Worm (Caenorhabditis elegans): ENCODE results near the gene F18G5.1.

ce11 chrX:9264231-9264630 is 4.6 kb downstream of the F18G5.1 start, which contains the start of gene F18G5.6:
- TF ChIP-seq nhr-28 (tag; optimal IDR thresholded peaks at IDR 0.05) (no peak), snpc-4 (tag; optimal IDR thresholded peaks at IDR 0.05) (no peak), unc-62 (GFP tag; optimal IDR thresholded peaks at IDR 0.05) (no peak), ama-1 (optimal IDR thresholded peaks at IDR 0.05) (no peak), nhr-76 (tag; optimal IDR thresholded peaks at IDR 0.05) (no peak), nhr-77 (tag; optimal IDR thresholded peaks at IDR 0.05) (no peak), fkh-10 (GFP tag; optimal IDR thresholded peaks at IDR 0.05) (no peak), nhr-11 (tag; optimal IDR thresholded peaks at IDR 0.05) (no peak), elt-2 (tag; optimal IDR thresholded peaks at IDR 0.05) (no peak), ceh-63 (GFP tag; optimal IDR thresholded peaks at IDR 0.05) (no peak), ceh-8 (GFP tag; optimal IDR thresholded peaks at IDR 0.05) (no peak), tlp-1 (tag; optimal IDR thresholded peaks at IDR 0.05) (no peak)

Data from whole organism, L1 larva.